Worm (Caenorhabditis elegans) whole organism, mixed stage, embryonic: ENCODE data around the gene seb-3.

Experiments
- hlh-1 ChIP-seq: fragments of 150-350 bp; optimal IDR thresholded peaks from 2 replicates; lab custom pipeline; 2014; ENCODE audit warnings: missing biosample characterization, missing genetic modification reagents, missing genetic modification characterization
- lin-13 ChIP-seq: fragments of 150-350 bp; optimal IDR thresholded peaks from 2 replicates; lab custom pipeline; 2014; ENCODE audit warnings: missing biosample characterization, missing genetic modification characterization
- lsy-2 ChIP-seq: fragments of 150-350 bp; optimal IDR thresholded peaks from 2 replicates; lab custom pipeline; 2014; ENCODE audit warnings: missing biosample characterization, missing genetic modification characterization
- nhr-12 ChIP-seq: fragments of 150-350 bp; optimal IDR thresholded peaks from 2 replicates; lab custom pipeline; 2014; ENCODE audit warnings: missing biosample characterization, missing genetic modification characterization
- nhr-76 ChIP-seq: sonication (generic microtip); optimal IDR thresholded peaks from 2 replicates; lab custom pipeline; 2017; ENCODE audit warnings: missing biosample characterization, missing genetic modification characterization
- pha-4 ChIP-seq: fragments of 150-350 bp; optimal IDR thresholded peaks from 2 replicates; lab custom pipeline; 2018; ENCODE audit warnings: missing biosample characterization, missing genetic modification reagents, missing genetic modification characterization
- ztf-11 ChIP-seq: fragments of 150-350 bp; optimal IDR thresholded peaks from 2 replicates; lab custom pipeline; 2014; ENCODE audit warnings: missing biosample characterization, missing genetic modification characterization

- TF ChIP-seq hlh-1 (tag; lab: Kevin White, UChicago) (no peak), lin-13 (tag; lab: Kevin White, UChicago) (no peak), lsy-2 (tag; lab: Kevin White, UChicago) (no peak), ztf-11 (tag; lab: Kevin White, UChicago) (no peak), nhr-76 (no peak), pha-4 (tag; lab: Kevin White, UChicago) (no peak), nhr-12 (tag; lab: Kevin White, UChicago) (no peak)
Observed at ce11 chrX:15042549-15042948, 16.4 kb downstream of the seb-3 start.
